Worm (Caenorhabditis elegans) whole organism, L1 larva: ENCODE measurements around the gene str-253.
A peak's percentile ranks its signal among the peaks of the same experiment; 100 is the strongest.

ENCODE experiments used
- C16A3.4 ChIP-seq: fragments of 150-350 bp; optimal IDR thresholded peaks from 2 replicates; lab custom pipeline; 2014; ENCODE audit warnings: missing biosample characterization, missing genetic modification characterization
- alr-1 ChIP-seq: fragments of 200-800 bp; sonication (Bioruptor generic); optimal IDR thresholded peaks from 2 replicates; lab custom pipeline; 2018; ENCODE audit warnings: borderline replicate concordance, mild to moderate bottlenecking, missing genetic modification characterization, missing compliant biosample characterization
- ama-1 ChIP-seq: fragments of 150-350 bp; optimal IDR thresholded peaks from 2 replicates; lab custom pipeline; 2014
- blmp-1 ChIP-seq: fragments of 150-350 bp; optimal IDR thresholded peaks from 2 replicates; lab custom pipeline; 2014; ENCODE audit warnings: missing biosample characterization, missing genetic modification characterization
- ceh-8 ChIP-seq: fragments of 200-800 bp; sonication (Bioruptor generic); optimal IDR thresholded peaks from 2 replicates; lab custom pipeline; 2018; ENCODE audit warnings: mild to moderate bottlenecking, missing genetic modification characterization, moderate library complexity, missing compliant biosample characterization
- ceh-82 ChIP-seq, 3 experiments: fragments of 150-350 bp in 1 of 3; sonication (generic microtip) in 2 of 3; optimal IDR thresholded peaks; 2 replicates each; lab custom pipeline; 2014 to 2017; ENCODE audit warnings: missing biosample characterization in 3 of 3, missing genetic modification characterization in 3 of 3
- ceh-90 ChIP-seq: sonication (generic microtip); optimal IDR thresholded peaks from 2 replicates; lab custom pipeline; 2016; ENCODE audit warnings: missing genetic modification characterization, missing compliant biosample characterization
- ces-1 ChIP-seq: fragments of 150-350 bp; optimal IDR thresholded peaks from 2 replicates; lab custom pipeline; 2014; ENCODE audit warnings: missing biosample characterization, missing genetic modification reagents, missing genetic modification characterization
- efl-1 ChIP-seq, 4 experiments: fragments of 150-350 bp; optimal IDR thresholded peaks in 3 of 4; peaks in 1 of 4; 1 replicate in 1 of 4; 2 replicates in 3 of 4; lab custom pipeline; 2014; ENCODE audit warnings: missing biosample characterization in 2 of 4, missing genetic modification characterization in 2 of 4, missing genetic modification reagents in 2 of 4
- egl-13 ChIP-seq: sonication (generic microtip); optimal IDR thresholded peaks from 2 replicates; lab custom pipeline; 2016; ENCODE audit warnings: missing genotype, missing genetic modification reagents, missing genetic modification characterization, missing compliant biosample characterization
- egl-27 ChIP-seq, 2 experiments: fragments of 150-350 bp in 1 of 2; sonication (generic microtip); optimal IDR thresholded peaks; 3 replicates each; lab custom pipeline; 2017 to 2018; ENCODE audit warnings: missing biosample characterization in 2 of 2, missing genetic modification characterization in 2 of 2, missing genetic modification reagents in 2 of 2
- ets-5 ChIP-seq: fragments of 200-800 bp; sonication (Bioruptor generic); IDR thresholded peaks from 2 replicates; pipeline ENCODE4 v1.3.6; 2022; ENCODE audit warnings: missing genetic modification characterization, missing compliant biosample characterization
- fkh-8 ChIP-seq: sonication (generic microtip); optimal IDR thresholded peaks from 2 replicates; lab custom pipeline; 2016; ENCODE audit warnings: mild to moderate bottlenecking, missing genetic modification characterization, missing compliant biosample characterization
- hlh-4 ChIP-seq: sonication (generic microtip); optimal IDR thresholded peaks from 2 replicates; lab custom pipeline; 2016; ENCODE audit warnings: mild to moderate bottlenecking, missing genetic modification characterization, missing compliant biosample characterization
- isw-1 ChIP-seq: fragments of 200-800 bp; sonication (Bioruptor generic); IDR thresholded peaks from 2 replicates; pipeline ENCODE4 v1.3.6; 2022; ENCODE audit warnings: missing genetic modification characterization, missing compliant biosample characterization
- lin-13 ChIP-seq: fragments of 150-350 bp; optimal IDR thresholded peaks from 2 replicates; lab custom pipeline; 2014; ENCODE audit warnings: missing biosample characterization, missing genetic modification reagents, missing genetic modification characterization
- lin-14 ChIP-seq: fragments of 200-800 bp; sonication (Bioruptor generic); optimal IDR thresholded peaks from 2 replicates; lab custom pipeline; 2018; ENCODE audit warnings: mild to moderate bottlenecking, missing genetic modification characterization, moderate library complexity, missing compliant biosample characterization
- lin-15B ChIP-seq: fragments of 150-350 bp; sonication (generic microtip); optimal IDR thresholded peaks from 3 replicates; lab custom pipeline; 2014; ENCODE audit warnings: missing biosample characterization, missing genetic modification characterization
- lin-35 ChIP-seq, 2 experiments: fragments of 150-350 bp; optimal IDR thresholded peaks; 2 replicates each; lab custom pipeline; 2014; ENCODE audit warnings: missing biosample characterization in 2 of 2, missing genetic modification characterization in 2 of 2, missing genetic modification reagents in 2 of 2
- lir-3 ChIP-seq: sonication (generic microtip); optimal IDR thresholded peaks from 2 replicates; lab custom pipeline; 2016; ENCODE audit warnings: mild to moderate bottlenecking, missing genetic modification characterization, moderate library complexity, missing compliant biosample characterization; ENCODE audit not compliant: poor library complexity
- lsy-2 ChIP-seq, 2 experiments: fragments of 150-350 bp; optimal IDR thresholded peaks; 2 replicates each; lab custom pipeline; 2014; ENCODE audit warnings: missing biosample characterization in 2 of 2, missing genetic modification characterization in 2 of 2
- nhr-11 ChIP-seq: fragments of 150-350 bp; optimal IDR thresholded peaks from 2 replicates; lab custom pipeline; 2014; ENCODE audit warnings: missing biosample characterization, missing genetic modification characterization
- nhr-47 ChIP-seq: sonication (generic microtip); optimal IDR thresholded peaks from 2 replicates; lab custom pipeline; 2016; ENCODE audit warnings: mild to moderate bottlenecking, missing genetic modification characterization, moderate library complexity, missing compliant biosample characterization
- nhr-77 ChIP-seq: fragments of 150-350 bp; optimal IDR thresholded peaks from 2 replicates; lab custom pipeline; 2014; ENCODE audit warnings: missing biosample characterization, missing genetic modification characterization
- nhr-84 ChIP-seq: sonication (generic microtip); optimal IDR thresholded peaks from 2 replicates; lab custom pipeline; 2017; ENCODE audit warnings: missing biosample characterization, missing genetic modification characterization
- nhr-85 ChIP-seq: sonication (generic microtip); peaks from one replicate; lab custom pipeline; 2016; ENCODE audit warnings: missing genetic modification characterization, inconsistent platforms, missing compliant biosample characterization
- nhr-90 ChIP-seq: sonication (generic microtip); optimal IDR thresholded peaks from 2 replicates; lab custom pipeline; 2016; ENCODE audit warnings: mild to moderate bottlenecking, missing genetic modification characterization, missing compliant biosample characterization; ENCODE audit not compliant: poor library complexity
- pax-3 ChIP-seq: fragments of 200-800 bp; sonication (Bioruptor generic); optimal IDR thresholded peaks from 2 replicates; lab custom pipeline; 2018; ENCODE audit warnings: mild to moderate bottlenecking, missing genetic modification characterization, moderate library complexity, missing compliant biosample characterization
- pqm-1 ChIP-seq: sonication (generic microtip); optimal IDR thresholded peaks from 3 replicates; lab custom pipeline; 2017; ENCODE audit warnings: missing biosample characterization, missing genetic modification characterization
- skn-1 ChIP-seq: fragments of 150-350 bp; optimal IDR thresholded peaks from 2 replicates; lab custom pipeline; 2014; ENCODE audit warnings: missing biosample characterization, missing genetic modification characterization
- snu-23 ChIP-seq: sonication (generic microtip); optimal IDR thresholded peaks from 2 replicates; lab custom pipeline; 2016; ENCODE audit warnings: missing genetic modification characterization, missing compliant biosample characterization
- sox-4 ChIP-seq: sonication (generic microtip); optimal IDR thresholded peaks from 2 replicates; lab custom pipeline; 2016; ENCODE audit warnings: missing genetic modification characterization, missing compliant biosample characterization
- tlp-1 ChIP-seq: fragments of 150-350 bp; optimal IDR thresholded peaks from 2 replicates; lab custom pipeline; 2014; ENCODE audit warnings: missing biosample characterization, missing genetic modification characterization
- unc-130 ChIP-seq: fragments of 150-350 bp; optimal IDR thresholded peaks from 2 replicates; lab custom pipeline; 2017; ENCODE audit warnings: missing biosample characterization, missing genetic modification characterization, inconsistent platforms
- unc-62 ChIP-seq: fragments of 150-350 bp; optimal IDR thresholded peaks from 2 replicates; lab custom pipeline; 2014; ENCODE audit warnings: missing biosample characterization, missing genetic modification reagents, missing genetic modification characterization
- xbp-1 ChIP-seq: sonication (generic microtip); optimal IDR thresholded peaks from 2 replicates; lab custom pipeline; 2016; ENCODE audit warnings: missing genetic modification characterization, missing compliant biosample characterization
- zip-4 ChIP-seq: fragments of 200-800 bp; sonication (Bioruptor generic); optimal IDR thresholded peaks from 2 replicates; lab custom pipeline; 2018; ENCODE audit warnings: mild to moderate bottlenecking, missing genetic modification characterization, moderate library complexity, missing compliant biosample characterization
- ztf-11 ChIP-seq, 2 experiments: sonication (generic microtip); optimal IDR thresholded peaks; 2 replicates each; lab custom pipeline; 2016 to 2017; ENCODE audit warnings: missing genetic modification characterization in 2 of 2, missing biosample characterization in 1 of 2, missing compliant biosample characterization in 1 of 2
- ztf-4 ChIP-seq: fragments of 150-350 bp; optimal IDR thresholded peaks from 2 replicates; lab custom pipeline; 2014; ENCODE audit warnings: missing biosample characterization, missing genetic modification characterization

str-253 gene

ce11 chrV:2271750-2272149 is 17.3 kb upstream of the str-253 start, which contains the start of gene Y5H2A.1:
TSS of gene Y5H2A.1 (minus strand) at chrV:2271850.
- no peak for TF ChIP-seq xbp-1
- TF ChIP-seq C16A3.4 = no peak
- TF ChIP-seq ces-1 (GFP tag; lab: Kevin White, UChicago) = no peak
- TF ChIP-seq nhr-11 (tag; lab: Kevin White, UChicago) = no peak
- no peak for TF ChIP-seq ceh-82 (tag; optimal IDR thresholded peaks at IDR 0.05; lab: Kevin White, UChicago)
- TF ChIP-seq pqm-1 (tag; lab: Kevin White, UChicago) = no peak
- TF ChIP-seq unc-62 (GFP tag; lab: Kevin White, UChicago) = no peak
- no peak for TF ChIP-seq tlp-1 (tag; lab: Kevin White, UChicago)
- TF ChIP-seq nhr-84 (tag; lab: Kevin White, UChicago) = no peak

ce11 chrV:2266958-2267357 is 12.6 kb upstream of the str-253 start, which contains the start of gene nhr-275:
TSS of gene nhr-275 (minus strand) at chrV:2267058.
- TF ChIP-seq ces-1 (GFP tag; lab: Kevin White, UChicago) (no peak), lin-15B (tag; lab: Kevin White, UChicago) (no peak), lir-3 (no peak), blmp-1 (tag; lab: Kevin White, UChicago) (no peak), egl-13 (tag; lab: Kevin White, UChicago) (no peak), alr-1 (tag; lab: Kevin White, UChicago) (no peak), pax-3 (tag; lab: Kevin White, UChicago) (no peak), sox-4 (tag; lab: Kevin White, UChicago) (no peak), nhr-47 (tag; lab: Kevin White, UChicago) (no peak), nhr-90 (tag; lab: Kevin White, UChicago) (no peak), snu-23 (GFP tag; lab: Kevin White, UChicago) (no peak), lin-13 (GFP tag; lab: Kevin White, UChicago) (no peak), lin-14 (GFP tag; lab: Kevin White, UChicago) (no peak), egl-27 (tag; optimal IDR thresholded peaks at IDR 0.05; lab: Kevin White, UChicago) (no peak), ztf-11 (tag; optimal IDR thresholded peaks at IDR 0.05; lab: Kevin White, UChicago) (no peak)

ce11 chrV:2264925-2265324 is 10.5 kb upstream of the str-253 start:
- TF ChIP-seq efl-1 (optimal IDR thresholded peaks at IDR 0.05; lab: Kevin White, UChicago) (no peak), efl-1 (GFP tag; optimal IDR thresholded peaks at IDR 0.05 in 1 of 2; lab: Kevin White, UChicago) (peak in 1 of 2 experiments; percentile 88), ztf-4 (no peak)
- TF ChIP-seq, all 84 proteins: peak for 1

ce11 chrV:2264455-2264854 is 10.1 kb upstream of the str-253 start, which contains the start of gene nhr-183:
TSS of gene nhr-183 (minus strand) at chrV:2264634.
- TF ChIP-seq skn-1 (tag; lab: Kevin White, UChicago) (peak; percentile 46), fkh-8 (tag; lab: Kevin White, UChicago) (peak; percentile 10), unc-130 (tag; lab: Kevin White, UChicago) (no peak), efl-1 (optimal IDR thresholded peaks at IDR 0.05; lab: Kevin White, UChicago) (no peak), efl-1 (GFP tag; optimal IDR thresholded peaks at IDR 0.05 in 1 of 2; lab: Kevin White, UChicago) (peak in 1 of 2 experiments; percentile 37), ama-1 (lab: Kevin White, UChicago) (no peak), lin-35 (GFP tag; optimal IDR thresholded peaks at IDR 0.05; lab: Kevin White, UChicago) (peak in 1 of 2 experiments; percentile 19)

ce11 chrV:2260660-2261059 is 6.3 kb upstream of the str-253 start, which contains the start of gene F41B5.12:
TSS of gene F41B5.12 (plus strand) at chrV:2260960.
- TF ChIP-seq pqm-1 (tag; lab: Kevin White, UChicago) = no peak
- TF ChIP-seq nhr-77 (tag; lab: Kevin White, UChicago) = no peak
- TF ChIP-seq alr-1 (tag; lab: Kevin White, UChicago) = no peak
- TF ChIP-seq zip-4 (GFP tag; lab: Kevin White, UChicago) = no peak
- no peak for TF ChIP-seq ets-5 (GFP tag; lab: Robert Waterston, UW)
- TF ChIP-seq efl-1 (optimal IDR thresholded peaks at IDR 0.05; lab: Kevin White, UChicago) = no peak
- TF ChIP-seq efl-1 (GFP tag; optimal IDR thresholded peaks at IDR 0.05 in 1 of 2; lab: Kevin White, UChicago) = no peak
- TF ChIP-seq ceh-90 (tag; lab: Kevin White, UChicago) = no peak
- TF ChIP-seq fkh-8 (tag; lab: Kevin White, UChicago) = no peak
- TF ChIP-seq xbp-1 = no peak
- no peak for TF ChIP-seq egl-27 (tag; optimal IDR thresholded peaks at IDR 0.05; lab: Kevin White, UChicago)
- no peak for TF ChIP-seq nhr-85
- TF ChIP-seq snu-23 (GFP tag; lab: Kevin White, UChicago) = no peak
- no peak for TF ChIP-seq ceh-82 (tag; optimal IDR thresholded peaks at IDR 0.05; lab: Kevin White, UChicago)
- TF ChIP-seq lir-3 = no peak
- TF ChIP-seq lsy-2 (tag; optimal IDR thresholded peaks at IDR 0.05; lab: Kevin White, UChicago) = no peak
- TF ChIP-seq ama-1 (lab: Kevin White, UChicago) = no peak
- TF ChIP-seq hlh-4 (tag; lab: Kevin White, UChicago) = no peak
- TF ChIP-seq ceh-8 = no peak
- TF ChIP-seq isw-1 = no peak
- no peak for TF ChIP-seq sox-4 (tag; lab: Kevin White, UChicago)
